Worm (Caenorhabditis elegans) whole organism, L4/young adult: Measurements from ENCODE around the gene ttr-15.

Source experiments
- dao-5 ChIP-seq: sonication (generic microtip); optimal IDR thresholded peaks from 2 replicates; lab custom pipeline; 2016; ENCODE audit warnings: missing genotype, missing genetic modification characterization, moderate library complexity, missing compliant biosample characterization
- him-1 ChIP-seq: sonication (generic microtip); optimal IDR thresholded peaks from 2 replicates; lab custom pipeline; 2016; ENCODE audit warnings: missing genotype, missing genetic modification reagents, missing genetic modification characterization, missing compliant biosample characterization

DNA sequence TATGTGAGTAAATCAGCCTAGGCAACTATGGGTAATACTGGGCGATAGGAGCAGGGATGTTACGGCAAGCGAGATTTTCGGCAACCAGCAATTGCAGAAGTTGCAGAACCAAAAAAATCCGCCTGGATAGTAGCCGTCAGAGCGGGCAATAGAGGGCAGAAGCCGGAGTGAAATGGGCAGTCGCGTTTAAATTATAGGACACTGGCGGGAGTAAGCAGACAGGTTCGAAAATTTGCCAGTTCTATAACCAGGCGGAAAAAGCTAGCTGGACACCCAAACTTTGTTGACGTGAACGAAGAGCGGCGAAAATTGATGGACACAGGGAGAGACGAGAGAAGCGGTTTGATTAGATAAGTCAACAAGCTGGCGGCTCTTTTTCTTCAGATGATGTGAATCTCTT, 22.3 kb downstream of the ttr-15 start:
- no peak for TF ChIP-seq him-1
- no peak for TF ChIP-seq dao-5
